Worm (Caenorhabditis elegans) whole organism, mixed stage, embryonic: ENCODE data around the gene acs-21.

Experiments used
- M03D4.4 ChIP-seq: sonication (generic microtip); optimal IDR thresholded peaks from 2 replicates; lab custom pipeline; 2017; ENCODE audit warnings: mild to moderate bottlenecking, missing genetic modification characterization, missing compliant biosample characterization
- blmp-1 ChIP-seq: fragments of 150-350 bp; optimal IDR thresholded peaks from 2 replicates; lab custom pipeline; 2014; ENCODE audit warnings: missing biosample characterization, missing genetic modification characterization
- ceh-39 ChIP-seq: fragments of 150-350 bp; optimal IDR thresholded peaks from 2 replicates; lab custom pipeline; 2014; ENCODE audit warnings: missing biosample characterization, missing genetic modification characterization
- ceh-83 ChIP-seq: fragments of 200-800 bp; sonication (Bioruptor generic); optimal IDR thresholded peaks from 2 replicates; lab custom pipeline; 2018; ENCODE audit warnings: mild to moderate bottlenecking, missing genetic modification characterization, missing compliant biosample characterization
- ces-1 ChIP-seq: fragments of 150-350 bp; optimal IDR thresholded peaks from 2 replicates; lab custom pipeline; 2014; ENCODE audit warnings: missing biosample characterization, missing genetic modification reagents, missing genetic modification characterization
- cnd-1 ChIP-seq: fragments of 200-800 bp; sonication (Bioruptor generic); optimal IDR thresholded peaks from 2 replicates; lab custom pipeline; 2018; ENCODE audit warnings: mild to moderate bottlenecking, missing genetic modification characterization, missing compliant biosample characterization
- drap-1 ChIP-seq: fragments of 200-800 bp; sonication (Bioruptor generic); optimal IDR thresholded peaks from 3 replicates; lab custom pipeline; 2018; ENCODE audit warnings: mild to moderate bottlenecking, missing genetic modification characterization, missing compliant biosample characterization
- elt-1 ChIP-seq: sonication (generic microtip); optimal IDR thresholded peaks from 2 replicates; lab custom pipeline; 2017; ENCODE audit warnings: missing genetic modification characterization, mild to moderate bottlenecking, missing compliant biosample characterization, antibody characterized with exemption, moderate library complexity, borderline replicate concordance; ENCODE audit not compliant: insufficient read depth
- elt-3 ChIP-seq: fragments of 150-350 bp; optimal IDR thresholded peaks from 2 replicates; lab custom pipeline; 2014; ENCODE audit warnings: missing biosample characterization, missing genetic modification characterization
- flh-1 ChIP-seq: fragments of 200-800 bp; sonication (Bioruptor generic); optimal IDR thresholded peaks from 2 replicates; lab custom pipeline; 2018; ENCODE audit warnings: mild to moderate bottlenecking, missing genetic modification characterization, moderate library complexity, missing compliant biosample characterization
- ham-2 ChIP-seq: fragments of 200-800 bp; sonication (Bioruptor generic); optimal IDR thresholded peaks from 2 replicates; lab custom pipeline; 2018; ENCODE audit warnings: mild to moderate bottlenecking, missing genetic modification characterization, missing compliant biosample characterization
- hlh-1 ChIP-seq: fragments of 150-350 bp; optimal IDR thresholded peaks from 2 replicates; lab custom pipeline; 2014; ENCODE audit warnings: missing biosample characterization, missing genetic modification reagents, missing genetic modification characterization
- lin-13 ChIP-seq: fragments of 150-350 bp; optimal IDR thresholded peaks from 2 replicates; lab custom pipeline; 2014; ENCODE audit warnings: missing biosample characterization, missing genetic modification characterization
- lin-32 ChIP-seq: fragments of 200-800 bp; sonication (Bioruptor generic); optimal IDR thresholded peaks from 2 replicates; lab custom pipeline; 2018; ENCODE audit warnings: mild to moderate bottlenecking, missing genetic modification characterization, missing compliant biosample characterization
- lsy-2 ChIP-seq: fragments of 150-350 bp; optimal IDR thresholded peaks from 2 replicates; lab custom pipeline; 2014; ENCODE audit warnings: missing biosample characterization, missing genetic modification characterization
- mab-5 ChIP-seq: fragments of 150-350 bp; optimal IDR thresholded peaks from 2 replicates; lab custom pipeline; 2014; ENCODE audit warnings: missing biosample characterization, missing genetic modification characterization
- mep-1 ChIP-seq: fragments of 150-350 bp; optimal IDR thresholded peaks from 2 replicates; lab custom pipeline; 2017; ENCODE audit warnings: missing biosample characterization, missing genetic modification reagents, missing genetic modification characterization, inconsistent platforms
- mls-2 ChIP-seq: sonication (generic microtip); optimal IDR thresholded peaks from 2 replicates; lab custom pipeline; 2016; ENCODE audit warnings: mild to moderate bottlenecking, missing genetic modification characterization, moderate library complexity, missing compliant biosample characterization
- nhr-12 ChIP-seq: fragments of 150-350 bp; optimal IDR thresholded peaks from 2 replicates; lab custom pipeline; 2014; ENCODE audit warnings: missing biosample characterization, missing genetic modification characterization
- nhr-2 ChIP-seq: fragments of 150-350 bp; optimal IDR thresholded peaks from 2 replicates; lab custom pipeline; 2014; ENCODE audit warnings: missing biosample characterization, missing genetic modification characterization
- nhr-237 ChIP-seq: fragments of 150-350 bp; optimal IDR thresholded peaks from 2 replicates; lab custom pipeline; 2014; ENCODE audit warnings: missing biosample characterization, missing genetic modification characterization
- nhr-76 ChIP-seq: sonication (generic microtip); optimal IDR thresholded peaks from 2 replicates; lab custom pipeline; 2017; ENCODE audit warnings: missing biosample characterization, missing genetic modification characterization
- pha-4 ChIP-seq: fragments of 150-350 bp; optimal IDR thresholded peaks from 2 replicates; lab custom pipeline; 2018; ENCODE audit warnings: missing biosample characterization, missing genetic modification reagents, missing genetic modification characterization
- sem-2 ChIP-seq: fragments of 200-800 bp; sonication (Bioruptor generic); optimal IDR thresholded peaks from 2 replicates; lab custom pipeline; 2018; ENCODE audit warnings: mild to moderate bottlenecking, missing genetic modification characterization, missing compliant biosample characterization
- sptf-1 ChIP-seq: sonication (generic microtip); optimal IDR thresholded peaks from 2 replicates; lab custom pipeline; 2017; ENCODE audit warnings: mild to moderate bottlenecking, missing genetic modification characterization, moderate library complexity, missing compliant biosample characterization
- tbx-8 ChIP-seq: fragments of 200-800 bp; sonication (Bioruptor generic); optimal IDR thresholded peaks from 2 replicates; lab custom pipeline; 2018; ENCODE audit warnings: mild to moderate bottlenecking, missing genetic modification characterization, moderate library complexity, missing compliant biosample characterization
- unc-120 ChIP-seq: sonication (generic microtip); optimal IDR thresholded peaks from 2 replicates; lab custom pipeline; 2017; ENCODE audit warnings: missing genetic modification characterization, missing compliant biosample characterization; ENCODE audit not compliant: poor library complexity, severe bottlenecking
- unc-39 ChIP-seq: fragments of 150-350 bp; optimal IDR thresholded peaks from 2 replicates; lab custom pipeline; 2014; ENCODE audit warnings: missing biosample characterization, missing genetic modification characterization
- unc-62 ChIP-seq: fragments of 150-350 bp; optimal IDR thresholded peaks from 2 replicates; lab custom pipeline; 2014; ENCODE audit warnings: missing biosample characterization, missing genetic modification reagents, missing genetic modification characterization
- zip-8 ChIP-seq: fragments of 150-350 bp; optimal IDR thresholded peaks from 2 replicates; lab custom pipeline; 2014; ENCODE audit warnings: missing biosample characterization, missing genetic modification characterization
- ztf-11 ChIP-seq: fragments of 150-350 bp; optimal IDR thresholded peaks from 2 replicates; lab custom pipeline; 2014; ENCODE audit warnings: missing biosample characterization, missing genetic modification characterization

The acs-21 gene

ce11 chrV:3088768-3089167, at the start of gene acs-21:
TSS of gene acs-21 (plus strand) at chrV:3089068.
- TF ChIP-seq nhr-2 (no peak), lin-32 (GFP tag; lab: Kevin White, UChicago) (no peak), nhr-76 (no peak), sptf-1 (tag; lab: Kevin White, UChicago) (no peak), mls-2 (tag; lab: Kevin White, UChicago) (no peak), lin-13 (tag; lab: Kevin White, UChicago) (no peak), ceh-39 (tag; lab: Kevin White, UChicago) (no peak), ceh-83 (GFP tag; lab: Kevin White, UChicago) (no peak), hlh-1 (tag; lab: Kevin White, UChicago) (no peak)

- TF ChIP-seq pha-4 (no peak), nhr-237 (tag; lab: Kevin White, UChicago) (no peak), hlh-1 (tag; lab: Kevin White, UChicago) (no peak), lin-13 (tag; lab: Kevin White, UChicago) (no peak), ceh-83 (GFP tag; lab: Kevin White, UChicago) (no peak), lin-32 (GFP tag; lab: Kevin White, UChicago) (no peak), unc-62 (GFP tag; lab: Kevin White, UChicago) (no peak), nhr-2 (no peak), cnd-1 (tag; lab: Kevin White, UChicago) (no peak), unc-120 (tag; lab: Kevin White, UChicago) (no peak), unc-39 (tag; lab: Kevin White, UChicago) (no peak), mab-5 (tag; lab: Kevin White, UChicago) (no peak)
Measured at ce11 chrV:3039282-3039681, 49.6 kb upstream of the acs-21 start, which contains the start of gene chpf-2. TSS of gene chpf-2 (minus strand) at chrV:3039382.

- TF ChIP-seq elt-1 (tag; lab: Kevin White, UChicago): no peak
- no peak for TF ChIP-seq mls-2 (tag; lab: Kevin White, UChicago)
- no peak for TF ChIP-seq ceh-83 (GFP tag; lab: Kevin White, UChicago)
- TF ChIP-seq tbx-8: no peak
- no peak for TF ChIP-seq sem-2 (GFP tag; lab: Kevin White, UChicago)
- no peak for TF ChIP-seq blmp-1 (tag; lab: Kevin White, UChicago)
- no peak for TF ChIP-seq nhr-237 (tag; lab: Kevin White, UChicago)
- TF ChIP-seq nhr-12: no peak
- TF ChIP-seq drap-1 (GFP tag; lab: Kevin White, UChicago): no peak
- TF ChIP-seq pha-4: no peak
- no peak for TF ChIP-seq ham-2 (GFP tag; lab: Kevin White, UChicago)
- no peak for TF ChIP-seq ceh-39 (tag; lab: Kevin White, UChicago)
- TF ChIP-seq ztf-11 (tag; lab: Kevin White, UChicago): no peak
- no peak for TF ChIP-seq hlh-1 (tag; lab: Kevin White, UChicago)
- no peak for TF ChIP-seq lsy-2 (tag; lab: Kevin White, UChicago)
- no peak for TF ChIP-seq lin-13 (tag; lab: Kevin White, UChicago)
- no peak for TF ChIP-seq M03D4.4 (tag; lab: Kevin White, UChicago)
Measured at ce11 chrV:3040930-3041329, 47.9 kb upstream of the acs-21 start.

DNA sequence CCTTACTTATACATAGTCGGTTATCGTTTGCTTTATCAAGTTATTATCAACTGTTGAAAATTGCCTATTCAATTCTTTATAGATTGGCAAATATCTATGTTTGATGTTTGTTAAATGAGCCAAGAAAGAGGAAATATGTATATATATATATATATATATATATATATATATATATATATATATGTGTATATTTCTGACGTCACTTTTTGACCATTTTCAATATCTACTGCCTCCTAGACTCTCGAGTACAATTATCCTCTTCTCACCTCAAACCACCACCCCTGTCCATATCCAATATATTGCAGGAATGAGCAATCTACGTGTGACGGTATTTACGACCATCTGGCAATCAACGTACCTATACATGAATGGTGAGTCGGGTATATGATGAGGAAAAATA, 44.0 kb upstream of the acs-21 start, which contains the start of gene F59D6.1:
Gene F59D6.1 (plus strand): TSS at position 301 of the 400 bp plus-strand sequence.
- TF ChIP-seq mab-5 (tag; lab: Kevin White, UChicago): no peak
- TF ChIP-seq mls-2 (tag; lab: Kevin White, UChicago): no peak
- no peak for TF ChIP-seq unc-62 (GFP tag; lab: Kevin White, UChicago)
- no peak for TF ChIP-seq ces-1 (GFP tag; lab: Kevin White, UChicago)
- no peak for TF ChIP-seq elt-3 (tag; lab: Kevin White, UChicago)
- no peak for TF ChIP-seq hlh-1 (tag; lab: Kevin White, UChicago)
- TF ChIP-seq flh-1 (GFP tag; lab: Kevin White, UChicago): no peak
- no peak for TF ChIP-seq ceh-83 (GFP tag; lab: Kevin White, UChicago)
- TF ChIP-seq nhr-76: no peak
- TF ChIP-seq lin-32 (GFP tag; lab: Kevin White, UChicago): no peak
- TF ChIP-seq zip-8 (tag; lab: Kevin White, UChicago): no peak
- TF ChIP-seq lsy-2 (tag; lab: Kevin White, UChicago): no peak
- no peak for TF ChIP-seq sptf-1 (tag; lab: Kevin White, UChicago)
- no peak for TF ChIP-seq nhr-12
- TF ChIP-seq ztf-11 (tag; lab: Kevin White, UChicago): no peak
- no peak for TF ChIP-seq mep-1
- TF ChIP-seq nhr-237 (tag; lab: Kevin White, UChicago): no peak
